Fruit fly (Drosophila melanogaster) whole organism, embryonic: ENCODE results near the gene CG31717.
A peak's percentile ranks its signal among the peaks of the same experiment; 100 is the strongest.

Experiments used
- B-H2 ChIP-seq: fragments of 200-800 bp; sonication (Bioruptor generic); optimal IDR thresholded peaks from 2 replicates; lab custom pipeline; 2018; ENCODE audit warnings: missing biosample characterization, mild to moderate bottlenecking, missing genetic modification characterization
- Bgb ChIP-seq: fragments of 200-800 bp; sonication (Bioruptor generic); IDR thresholded peaks from 2 replicates; pipeline ENCODE4 v1.3.6; 2022; ENCODE audit warnings: missing biosample characterization, missing genetic modification characterization; ENCODE audit not compliant: partially characterized antibody
- CG11560 ChIP-seq: fragments of 200-800 bp; sonication (Bioruptor generic); IDR thresholded peaks from 3 replicates; pipeline ENCODE4 v1.3.6; 2022; ENCODE audit warnings: missing biosample characterization, missing genetic modification characterization
- CG12071 ChIP-seq: fragments of 200-800 bp; sonication (Bioruptor generic); optimal IDR thresholded peaks from 3 replicates; lab custom pipeline; 2018; ENCODE audit warnings: missing biosample characterization, mild to moderate bottlenecking, missing genetic modification characterization
- CG13296 ChIP-seq: fragments of 200-800 bp; sonication (Bioruptor generic); optimal IDR thresholded peaks from 3 replicates; lab custom pipeline; 2018; ENCODE audit warnings: missing biosample characterization, mild to moderate bottlenecking, missing genetic modification characterization
- CG14014 ChIP-seq: fragments of 200-800 bp; sonication (Bioruptor generic); IDR thresholded peaks from 2 replicates; pipeline ENCODE4 v1.3.6; 2022; ENCODE audit warnings: missing biosample characterization, missing genetic modification characterization
- CG15601 ChIP-seq: fragments of 200-800 bp; sonication (Bioruptor generic); optimal IDR thresholded peaks from 3 replicates; lab custom pipeline; 2019; ENCODE audit warnings: missing biosample characterization, mild to moderate bottlenecking, missing genetic modification characterization, moderate library complexity
- CG3163 ChIP-seq: fragments of 200-800 bp; sonication (Bioruptor generic); optimal IDR thresholded peaks from 3 replicates; lab custom pipeline; 2016; ENCODE audit warnings: missing biosample characterization, missing genetic modification characterization
- CG4617 ChIP-seq: fragments of 200-800 bp; sonication (Bioruptor generic); optimal IDR thresholded peaks from 3 replicates; lab custom pipeline; 2016; ENCODE audit warnings: missing biosample characterization, missing genetic modification characterization, borderline replicate concordance
- CG7745 ChIP-seq: fragments of 200-800 bp; sonication (Bioruptor generic); optimal IDR thresholded peaks from 2 replicates; lab custom pipeline; 2018; ENCODE audit warnings: missing biosample characterization, mild to moderate bottlenecking, missing genetic modification characterization, moderate library complexity
- CG8924 ChIP-seq: fragments of 200-800 bp; optimal IDR thresholded peaks from 3 replicates; lab custom pipeline; 2019; ENCODE audit warnings: missing biosample characterization, mild to moderate bottlenecking, missing genetic modification characterization, moderate library complexity
- CG9932 ChIP-seq: fragments of 200-800 bp; sonication (Bioruptor generic); IDR thresholded peaks from 2 replicates; pipeline ENCODE4 v1.3.6; 2022; ENCODE audit warnings: missing biosample characterization, missing genetic modification characterization
- E2f2 ChIP-seq: fragments of 200-800 bp; sonication (Bioruptor generic); IDR thresholded peaks from 2 replicates; pipeline ENCODE4 v1.3.6; 2022; ENCODE audit warnings: missing biosample characterization, missing genetic modification characterization
- MBD-R2 ChIP-seq: fragments of 200-800 bp; sonication (Bioruptor generic); IDR thresholded peaks from 2 replicates; pipeline ENCODE4 v1.3.6; 2022; ENCODE audit warnings: missing biosample characterization, missing genetic modification characterization
- Med ChIP-seq: fragments of 200-800 bp; sonication (Bioruptor generic); peaks from one replicate; lab custom pipeline; 2016; ENCODE audit warnings: missing biosample characterization, missing genetic modification characterization, mild to moderate bottlenecking, inconsistent platforms, moderate library complexity
- Trl ChIP-seq, 3 experiments: fragments of >200 bp in 2 of 3; fragments of 200-800 bp in 1 of 3; sonication (Bioruptor generic) in 1 of 3; optimal IDR thresholded peaks; 2 replicates in 1 of 3; 3 replicates in 2 of 3; lab custom pipeline; 2016 to 2017; ENCODE audit warnings: missing biosample characterization in 1 of 3, missing genetic modification characterization in 1 of 3
- abd-A ChIP-seq: fragments of 200-800 bp; sonication (Bioruptor generic); optimal IDR thresholded peaks from 3 replicates; lab custom pipeline; 2019; ENCODE audit warnings: missing biosample characterization, mild to moderate bottlenecking, missing genetic modification characterization, moderate library complexity
- fd3F ChIP-seq: fragments of 200-800 bp; sonication (Bioruptor generic); optimal IDR thresholded peaks from 2 replicates; lab custom pipeline; 2018; ENCODE audit warnings: missing biosample characterization, mild to moderate bottlenecking, missing genetic modification characterization, moderate library complexity
- gcm ChIP-seq: fragments of 200-800 bp; sonication (Bioruptor generic); optimal IDR thresholded peaks from 2 replicates; lab custom pipeline; 2019; ENCODE audit warnings: missing biosample characterization, mild to moderate bottlenecking, missing genetic modification characterization, moderate library complexity
- gem ChIP-seq: fragments of 200-800 bp; sonication (Bioruptor generic); optimal IDR thresholded peaks from 2 replicates; lab custom pipeline; 2019; ENCODE audit warnings: missing biosample characterization, mild to moderate bottlenecking, missing genetic modification characterization, moderate library complexity
- grau ChIP-seq: fragments of 200-800 bp; optimal IDR thresholded peaks from 3 replicates; lab custom pipeline; 2019; ENCODE audit warnings: missing biosample characterization, mild to moderate bottlenecking, missing genetic modification characterization, moderate library complexity
- jing ChIP-seq: fragments of 200-800 bp; sonication (Bioruptor generic); optimal IDR thresholded peaks from 2 replicates; lab custom pipeline; 2018; ENCODE audit warnings: missing biosample characterization, mild to moderate bottlenecking, missing genetic modification characterization
- kni ChIP-seq: fragments of 200-800 bp; sonication (Bioruptor generic); optimal IDR thresholded peaks from 3 replicates; lab custom pipeline; 2017; ENCODE audit warnings: mild to moderate bottlenecking, missing biosample characterization, missing genetic modification reagents, missing genetic modification characterization
- lab ChIP-seq: fragments of 200-800 bp; sonication (Bioruptor generic); optimal IDR thresholded peaks from 3 replicates; lab custom pipeline; 2017; ENCODE audit warnings: missing biosample characterization, missing genetic modification characterization, mild to moderate bottlenecking, moderate library complexity, missing genetic modification reagents
- lbe ChIP-seq: fragments of 200-800 bp; sonication (Bioruptor generic); optimal IDR thresholded peaks from 2 replicates; lab custom pipeline; 2016; ENCODE audit warnings: missing biosample characterization, mild to moderate bottlenecking, missing genetic modification characterization
- nom ChIP-seq: fragments of 200-800 bp; sonication (Bioruptor generic); optimal IDR thresholded peaks from 2 replicates; lab custom pipeline; 2017; ENCODE audit warnings: missing biosample characterization, missing genetic modification characterization, mild to moderate bottlenecking, moderate library complexity, missing genetic modification reagents
- pfk ChIP-seq: fragments of 200-800 bp; sonication (Bioruptor generic); optimal IDR thresholded peaks from 2 replicates; lab custom pipeline; 2018; ENCODE audit warnings: missing biosample characterization, mild to moderate bottlenecking, missing genetic modification characterization, moderate library complexity
- pros ChIP-seq: fragments of 200-800 bp; sonication (Bioruptor generic); optimal IDR thresholded peaks from 3 replicates; lab custom pipeline; 2019; ENCODE audit warnings: missing biosample characterization, mild to moderate bottlenecking, missing genetic modification characterization, moderate library complexity
- row ChIP-seq: fragments of 200-800 bp; sonication (Bioruptor generic); IDR thresholded peaks from 3 replicates; pipeline ENCODE4 v1.3.6; 2022; ENCODE audit warnings: missing biosample characterization, missing genetic modification characterization
- sens ChIP-seq: fragments of 200-800 bp; sonication (Bioruptor generic); peaks from one replicate; lab custom pipeline; 2016; ENCODE audit warnings: missing biosample characterization, missing genetic modification characterization
- sens-2 ChIP-seq: fragments of 200-800 bp; sonication (Bioruptor generic); IDR thresholded peaks from 2 replicates; pipeline ENCODE4 v1.3.6; 2022; ENCODE audit warnings: missing biosample characterization, missing genetic modification characterization
- stwl ChIP-seq: fragments of 200-800 bp; sonication (Bioruptor generic); optimal IDR thresholded peaks from 3 replicates; lab custom pipeline; 2018; ENCODE audit warnings: missing biosample characterization, mild to moderate bottlenecking, missing genetic modification characterization, moderate library complexity
- trem ChIP-seq: fragments of 200-800 bp; optimal IDR thresholded peaks from 3 replicates; lab custom pipeline; 2019; ENCODE audit warnings: missing biosample characterization, mild to moderate bottlenecking, missing genetic modification characterization, moderate library complexity
- vvl ChIP-seq: fragments of 200-800 bp; sonication (Bioruptor generic); IDR thresholded peaks from 2 replicates; pipeline ENCODE4 v1.3.6; 2022; ENCODE audit warnings: missing biosample characterization, missing genetic modification characterization
- zf30C ChIP-seq: fragments of 200-800 bp; sonication (Bioruptor generic); optimal IDR thresholded peaks from 3 replicates; lab custom pipeline; 2018; ENCODE audit warnings: missing biosample characterization, mild to moderate bottlenecking, missing genetic modification characterization

Gene CG31717

DNA sequence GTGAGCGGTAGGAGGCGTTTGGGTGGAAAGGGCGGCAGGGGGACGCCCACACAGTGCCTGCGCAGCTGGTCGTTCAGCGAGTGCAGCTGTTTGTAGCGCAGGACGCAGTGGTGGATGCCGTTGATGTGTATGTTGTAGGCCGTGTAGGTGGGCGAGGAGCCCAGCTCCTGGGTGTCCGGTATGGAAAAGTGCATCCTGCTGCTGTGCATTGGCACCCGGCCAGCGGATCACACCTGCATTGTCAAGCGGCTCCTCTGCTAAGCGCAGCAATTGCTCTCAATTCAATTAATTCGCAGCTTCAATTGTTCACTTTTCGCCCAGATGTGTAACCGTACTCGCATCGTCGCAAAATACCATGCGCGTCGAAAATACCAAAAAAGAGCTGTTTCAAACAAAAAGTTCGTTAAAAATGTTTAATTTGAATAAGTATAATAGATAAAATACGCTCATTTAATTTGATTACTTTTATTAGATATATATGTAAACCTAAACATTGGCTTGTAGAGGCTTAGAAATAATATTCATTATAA is 43.8 kb upstream of the CG31717 start, which contains the start of gene Snx17 (continued):
- TF ChIP-seq sens-2 (GFP tag; lab: Robert Waterston, UW) (no peak), E2f2 (GFP tag; lab: Robert Waterston, UW) (peak; percentile 32; the same call in 1 of the 2 replicates), CG11560 (no peak), lab (GFP tag; lab: Kevin White, UChicago) (no peak)

- TF ChIP-seq gcm (GFP tag; lab: Kevin White, UChicago), result no peak
- peak; percentile 28 for TF ChIP-seq CG13296 (GFP tag; lab: Kevin White, UChicago)
- TF ChIP-seq kni (GFP tag; lab: Kevin White, UChicago), result peak; percentile 65
- TF ChIP-seq CG12071 (GFP tag; lab: Kevin White, UChicago), result no peak
- TF ChIP-seq fd3F (GFP tag; lab: Kevin White, UChicago), result no peak
- TF ChIP-seq CG9932, result peak; percentile 48; the same call in 1 of the 2 replicates
- TF ChIP-seq sens (GFP tag; lab: Kevin White, UChicago), result peak; percentile 85
- peak; percentile 36 for TF ChIP-seq lbe (GFP tag; lab: Kevin White, UChicago)
- TF ChIP-seq abd-A (tag; lab: Kevin White, UChicago), result no peak
- no peak for TF ChIP-seq Bgb (GFP tag; lab: Robert Waterston, UW)
- TF ChIP-seq Med (GFP tag; lab: Kevin White, UChicago), result peak; percentile 68
- TF ChIP-seq Trl (optimal IDR thresholded peaks at IDR 0.05; lab: Kevin White, UChicago), result peak in 1 of 2 experiments; percentile 27
- TF ChIP-seq Trl (GFP tag; optimal IDR thresholded peaks at IDR 0.05; lab: Kevin White, UChicago), result no peak
- peak; percentile 1 for TF ChIP-seq grau
- peak; percentile 23 for TF ChIP-seq zf30C (GFP tag; lab: Kevin White, UChicago)
- TF ChIP-seq CG3163 (GFP tag; lab: Kevin White, UChicago), result peak; percentile 90
- TF ChIP-seq CG8924 (tag; lab: Kevin White, UChicago), result peak; percentile 2
- TF ChIP-seq CG7745 (tag; lab: Kevin White, UChicago), result peak; percentile 17
- peak; percentile 39 for TF ChIP-seq vvl (GFP tag; lab: Robert Waterston, UW)
- TF ChIP-seq trem (tag; lab: Kevin White, UChicago), result peak; percentile 10
- TF ChIP-seq CG15601 (tag; lab: Kevin White, UChicago), result peak; percentile 6
- TF ChIP-seq MBD-R2 (GFP tag; lab: Robert Waterston, UW), result 0 out of 2 replicates have a peak, but pooled peaks have one; percentile 17
- TF ChIP-seq stwl (tag; lab: Kevin White, UChicago), result peak; percentile 41
- no peak for TF ChIP-seq CG14014 (GFP tag; lab: Robert Waterston, UW)
- TF ChIP-seq row (GFP tag; lab: Robert Waterston, UW), result peak; percentile 19; the same call in 1 of the 3 replicates
- TF ChIP-seq B-H2 (GFP tag; lab: Kevin White, UChicago), result peak; percentile 7
- peak; percentile 9 for TF ChIP-seq CG4617
- no peak for TF ChIP-seq jing (GFP tag; lab: Kevin White, UChicago)
- TF ChIP-seq pros (GFP tag; lab: Kevin White, UChicago), result peak; percentile 14
- peak; percentile 8 for TF ChIP-seq gem
- TF ChIP-seq pfk, result peak; percentile 89
- TF ChIP-seq nom (GFP tag; lab: Kevin White, UChicago), result peak; percentile 17
These were observed 41.4 kb upstream of the CG31717 start, which contains the start of gene CG5731 for dm6 chr2L:10208799-10209794. TSS of gene CG5731 (minus strand) at chr2L:10209744.
